Fruit fly (Drosophila melanogaster): ENCODE results near the gene Cpr76Ba.

Gene Cpr76Ba

DNA sequence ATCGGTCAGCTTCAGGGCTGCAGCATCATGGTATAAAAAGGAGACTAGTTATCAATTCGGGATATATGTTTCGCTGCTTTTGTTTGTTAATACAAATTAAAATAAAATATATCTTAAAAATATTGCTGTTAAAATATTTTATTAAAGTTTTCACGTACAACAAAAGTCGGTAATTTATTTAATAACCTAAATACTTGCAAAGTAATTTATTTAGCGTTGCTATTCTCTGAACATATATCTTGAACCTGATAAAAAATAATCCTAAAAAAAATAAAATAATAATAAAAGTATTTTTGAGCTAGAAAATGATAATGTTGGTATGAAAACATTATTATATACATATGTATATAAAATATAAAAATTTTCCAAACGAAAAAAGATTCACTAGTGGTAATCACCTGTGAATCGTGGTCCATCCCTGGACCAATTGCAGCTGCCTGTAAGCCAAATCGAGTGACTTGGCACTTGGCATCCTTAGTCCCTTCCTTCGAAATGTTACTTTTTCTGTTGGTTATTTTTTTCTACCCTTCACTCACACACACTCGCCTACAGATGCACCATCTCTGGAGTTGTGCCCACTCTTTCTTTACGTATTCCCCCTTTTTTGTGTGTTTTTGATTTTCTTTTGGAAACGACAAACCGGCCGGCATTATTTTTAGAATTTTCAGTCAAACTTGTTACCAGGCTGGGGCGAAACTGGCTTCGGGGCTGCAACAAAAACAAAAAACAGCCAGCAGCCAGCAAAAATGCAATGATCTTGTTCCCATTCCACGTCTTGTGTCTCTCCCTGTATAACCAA, 39.3 kb upstream of the Cpr76Ba start (continued):
- TF ChIP-seq danr (GFP tag; IDR thresholded peaks at IDR 0.05) (no peak), sna (GFP tag; IDR thresholded peaks at IDR 0.05; ENCODE audit: partially characterized antibody) (no peak), z (GFP tag; IDR thresholded peaks at IDR 0.05) (no peak), CG10209 (GFP tag; optimal IDR thresholded peaks at IDR 0.05) (peak; percentile 26), CG8388 (GFP tag; optimal IDR thresholded peaks at IDR 0.05) (no peak), nau (GFP tag; optimal IDR thresholded peaks at IDR 0.05) (no peak), gt (GFP tag; IDR thresholded peaks at IDR 0.05) (no peak), Gsc (GFP tag; IDR thresholded peaks at IDR 0.05) (no peak), dati (GFP tag; IDR thresholded peaks at IDR 0.05) (no peak), cas (GFP tag; IDR thresholded peaks at IDR 0.05) (no peak), crol (GFP tag; IDR thresholded peaks at IDR 0.05) (no peak), CG17186 (GFP tag; optimal IDR thresholded peaks at IDR 0.05) (no peak), Sox100B (GFP tag; optimal IDR thresholded peaks at IDR 0.05) (no peak), Pdp1 (GFP tag; optimal IDR thresholded peaks at IDR 0.05) (no peak), H2.0 (GFP tag; IDR thresholded peaks at IDR 0.05) (no peak), Six4 (GFP tag; optimal IDR thresholded peaks at IDR 0.05) (no peak), h (optimal IDR thresholded peaks at IDR 0.05) (no peak), ewg (GFP tag; optimal IDR thresholded peaks at IDR 0.05) (no peak), Camta (GFP tag; optimal IDR thresholded peaks at IDR 0.05) (no peak), HLH4C (GFP tag; IDR thresholded peaks at IDR 0.05; ENCODE audit: partially characterized antibody) (no peak), psq (GFP tag; optimal IDR thresholded peaks at IDR 0.05) (no peak), bsh (GFP tag; optimal IDR thresholded peaks at IDR 0.05) (peak; percentile 21 to 44), ro (GFP tag; IDR thresholded peaks at IDR 0.05) (no peak), vfl (GFP tag; optimal IDR thresholded peaks at IDR 0.05) (no peak), CG6791 (GFP tag; IDR thresholded peaks at IDR 0.05; ENCODE audit: partially characterized antibody) (no peak), br (optimal IDR thresholded peaks at IDR 0.05) (no peak), gcm (GFP tag; optimal IDR thresholded peaks at IDR 0.05) (no peak), CG6175 (GFP tag; IDR thresholded peaks at IDR 0.05) (no peak), CG1602 (GFP tag; optimal IDR thresholded peaks at IDR 0.05) (no peak), slbo (GFP tag; IDR thresholded peaks at IDR 0.05) (no peak), Dek (tag; optimal IDR thresholded peaks at IDR 0.05) (no peak), her (GFP tag; optimal IDR thresholded peaks at IDR 0.05) (no peak), Ptx1 (GFP tag; IDR thresholded peaks at IDR 0.05) (no peak), ftz-f1 (GFP tag; optimal IDR thresholded peaks at IDR 0.05) (no peak), lilli (GFP tag; optimal IDR thresholded peaks at IDR 0.05) (no peak), esg (GFP tag; conservative IDR thresholded peaks at IDR 0.05) (no peak), Meics (GFP tag; optimal IDR thresholded peaks at IDR 0.05) (no peak), CG5180 (GFP tag; optimal IDR thresholded peaks at IDR 0.05) (no peak), sim (GFP tag; IDR thresholded peaks at IDR 0.05) (no peak), pros (GFP tag; optimal IDR thresholded peaks at IDR 0.05) (no peak), H15 (GFP tag; IDR thresholded peaks at IDR 0.05) (no peak), wek (GFP tag; optimal IDR thresholded peaks at IDR 0.05) (no peak), CG12155 (GFP tag; optimal IDR thresholded peaks at IDR 0.05) (no peak), CG13775 (GFP tag; optimal IDR thresholded peaks at IDR 0.05) (peak; percentile 33), CG31388 (GFP tag; optimal IDR thresholded peaks at IDR 0.05) (no peak), CG12744 (GFP tag; optimal IDR thresholded peaks at IDR 0.05) (no peak), CG12236 (GFP tag; optimal IDR thresholded peaks at IDR 0.05) (no peak), CG10267 (tag; optimal IDR thresholded peaks at IDR 0.05) (peak; percentile 51), gce (GFP tag; IDR thresholded peaks at IDR 0.05) (no peak), nerfin-2 (GFP tag; IDR thresholded peaks at IDR 0.05; ENCODE audit: partially characterized antibody) (no peak), CG18011 (GFP tag; optimal IDR thresholded peaks at IDR 0.05) (no peak)

Data from whole organism, embryonic.